Fruit fly (Drosophila melanogaster) whole organism, adult: ENCODE results near the gene Tmx3.
A peak's percentile ranks its signal among the peaks of the same experiment; 100 is the strongest.

Experiments
- CG12768 ChIP-seq: fragments of 200-800 bp; sonication (Bioruptor generic); optimal IDR thresholded peaks from 2 replicates; lab custom pipeline; 2017; ENCODE audit warnings: missing biosample characterization, missing genetic modification characterization, mild to moderate bottlenecking, moderate library complexity, missing genetic modification reagents
- CG1620 ChIP-seq: fragments of 200-800 bp; sonication (Bioruptor generic); optimal IDR thresholded peaks from 2 replicates; lab custom pipeline; 2016; ENCODE audit warnings: missing biosample characterization, missing genetic modification characterization
- CG33017 ChIP-seq: fragments of 200-800 bp; sonication (Bioruptor generic); optimal IDR thresholded peaks from 2 replicates; lab custom pipeline; 2018; ENCODE audit warnings: missing biosample characterization, mild to moderate bottlenecking, missing genetic modification characterization, moderate library complexity
- CG7045 ChIP-seq: fragments of 200-800 bp; sonication (Bioruptor generic); optimal IDR thresholded peaks from 2 replicates; lab custom pipeline; 2017; ENCODE audit warnings: missing biosample characterization, mild to moderate bottlenecking, missing genetic modification characterization
- CG7101 ChIP-seq: fragments of 200-800 bp; sonication (Bioruptor generic); optimal IDR thresholded peaks from 2 replicates; lab custom pipeline; 2018; ENCODE audit warnings: missing biosample characterization, mild to moderate bottlenecking, missing genetic modification characterization, moderate library complexity
- Clk ChIP-seq: fragments of 200-800 bp; sonication (Bioruptor generic); optimal IDR thresholded peaks from 2 replicates; lab custom pipeline; 2017; ENCODE audit warnings: missing biosample characterization, missing genetic modification characterization
- Crg-1 ChIP-seq: fragments of 200-800 bp; sonication (Bioruptor generic); optimal IDR thresholded peaks from 2 replicates; lab custom pipeline; 2016; ENCODE audit warnings: missing biosample characterization, missing genetic modification characterization
- bab1 ChIP-seq: fragments of 200-800 bp; sonication (Bioruptor generic); optimal IDR thresholded peaks from 3 replicates; lab custom pipeline; 2019; ENCODE audit warnings: missing biosample characterization, mild to moderate bottlenecking, missing genetic modification characterization, moderate library complexity
- cic ChIP-seq: fragments of 200-800 bp; sonication (Bioruptor generic); optimal IDR thresholded peaks from 2 replicates; lab custom pipeline; 2017; ENCODE audit warnings: missing biosample characterization, mild to moderate bottlenecking, missing genetic modification characterization, moderate library complexity
- cnc ChIP-seq, 2 experiments: fragments of >200 bp; optimal IDR thresholded peaks; 2 replicates each; lab custom pipeline; 2017
- kay ChIP-seq: fragments of 200-800 bp; sonication (Bioruptor generic); peaks from one replicate; lab custom pipeline; 2016; ENCODE audit warnings: missing biosample characterization, missing genetic modification characterization, borderline replicate concordance
- pad ChIP-seq: fragments of 200-800 bp; sonication (Bioruptor generic); optimal IDR thresholded peaks from 3 replicates; lab custom pipeline; 2017; ENCODE audit warnings: missing biosample characterization, missing genetic modification characterization, mild to moderate bottlenecking, moderate library complexity, missing genetic modification reagents

- TF ChIP-seq CG33017 (tag; lab: Kevin White, UChicago) (peak; percentile 14), CG7045 (GFP tag; lab: Kevin White, UChicago) (peak; percentile 14), Crg-1 (GFP tag; lab: Kevin White, UChicago) (no peak), CG12768 (peak; percentile 67), pad (peak; percentile 10), kay (GFP tag; lab: Kevin White, UChicago) (peak; percentile 86), cic (GFP tag; lab: Kevin White, UChicago) (peak; percentile 26), CG1620 (GFP tag; lab: Kevin White, UChicago) (no peak), cnc (optimal IDR thresholded peaks at IDR 0.05; lab: Kevin White, UChicago) (no peak), Clk (GFP tag; lab: Kevin White, UChicago) (no peak), bab1 (no peak), CG7101 (tag; lab: Kevin White, UChicago) (peak; percentile 34)
Measured at dm6 chr3L:16190885-16191284, 38.0 kb upstream of the Tmx3 start.
